Worm (Caenorhabditis elegans): ENCODE data around the gene CD4.1.

Gene CD4.1

DNA sequence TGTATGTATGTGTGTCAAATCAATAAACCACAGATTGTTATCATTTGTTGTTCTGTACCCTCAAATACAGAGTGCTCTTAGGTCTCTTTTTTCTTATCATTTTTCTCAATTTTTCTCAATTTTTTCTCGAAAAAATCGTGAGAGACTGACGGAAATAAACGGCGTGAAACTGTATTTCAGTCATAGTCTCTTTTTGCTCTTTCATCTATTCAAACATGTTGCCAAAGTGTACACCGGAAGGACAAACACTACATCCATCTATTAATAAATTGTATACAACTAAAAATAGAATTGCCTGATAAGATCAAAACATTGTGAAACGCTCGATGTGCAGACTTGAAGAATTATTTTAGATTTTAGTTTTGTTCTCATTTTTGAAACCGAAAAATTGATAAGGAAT, 28.1 kb downstream of the CD4.1 start:
- no peak for TF ChIP-seq hmg-1.1 (GFP tag; IDR thresholded peaks at IDR 0.05)
- peak; percentile 18 for TF ChIP-seq nhr-28 (tag; optimal IDR thresholded peaks at IDR 0.05)
- peak; percentile 6 for TF ChIP-seq nhr-6 (tag; optimal IDR thresholded peaks at IDR 0.05)
- no peak for TF ChIP-seq T20F7.1 (GFP tag; optimal IDR thresholded peaks at IDR 0.05)
- TF ChIP-seq nhr-77 (tag; optimal IDR thresholded peaks at IDR 0.05), result no peak
- TF ChIP-seq dve-1 (tag; optimal IDR thresholded peaks at IDR 0.05; ENCODE audit: insufficient read depth), result peak; percentile 32
- TF ChIP-seq daf-16 (GFP tag; optimal IDR thresholded peaks at IDR 0.05), result no peak
- TF ChIP-seq daf-16 (tag; optimal IDR thresholded peaks at IDR 0.05), result peak; percentile 66
- peak; percentile 28; the same call in 1 of the 2 replicates for TF ChIP-seq dmd-6 (GFP tag; IDR thresholded peaks at IDR 0.05)

DNA sequence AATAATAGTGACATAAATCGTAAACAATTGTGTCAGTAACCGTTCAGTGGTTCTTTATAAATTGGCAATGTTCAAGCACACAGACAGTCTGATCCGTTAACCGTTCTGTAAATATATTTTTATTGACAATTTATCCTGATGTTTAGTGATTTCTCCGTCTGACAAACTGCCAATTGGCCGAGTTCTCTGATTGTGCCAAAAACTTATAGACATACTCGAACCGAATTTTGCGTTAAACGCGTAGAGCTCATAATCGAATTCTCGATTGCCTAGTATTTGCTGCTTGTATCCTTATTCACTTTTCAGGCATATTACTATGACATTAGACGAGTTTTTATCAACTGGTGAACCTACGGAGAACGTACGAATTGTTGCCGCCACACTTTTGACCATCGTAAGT, 37.8 kb downstream of the CD4.1 start, which contains the start of gene srx-117:
srx-117 (plus strand) TSS at position 301 of the 400 bp plus-strand sequence.
- TF ChIP-seq F26F4.8 (GFP tag; conservative IDR thresholded peaks at IDR 0.05), result no peak
- no peak for TF ChIP-seq mes-2 (tag; optimal IDR thresholded peaks at IDR 0.05; ENCODE audit: poor library complexity, severe bottlenecking)
- TF ChIP-seq nhr-76 (tag; optimal IDR thresholded peaks at IDR 0.05), result no peak
- TF ChIP-seq R02D3.7 (tag; optimal IDR thresholded peaks at IDR 0.05), result no peak
- TF ChIP-seq F10B5.3 (tag; optimal IDR thresholded peaks at IDR 0.05), result no peak
- TF ChIP-seq fkh-10 (GFP tag; optimal IDR thresholded peaks at IDR 0.05), result no peak
- no peak for TF ChIP-seq tra-1 (GFP tag; IDR thresholded peaks at IDR 0.05)
- no peak for TF ChIP-seq nhr-25 (tag; optimal IDR thresholded peaks at IDR 0.05; ENCODE audit: borderline replicate concordance, insufficient read depth)
- TF ChIP-seq D1046.2 (GFP tag; IDR thresholded peaks at IDR 0.05), result no peak
- TF ChIP-seq Y75B8A.6 (GFP tag; IDR thresholded peaks at IDR 0.05), result no peak
- no peak for TF ChIP-seq lin-13 (GFP tag; optimal IDR thresholded peaks at IDR 0.05)
- no peak for TF ChIP-seq dmd-6 (GFP tag; IDR thresholded peaks at IDR 0.05)
- TF ChIP-seq tag-97 (GFP tag; IDR thresholded peaks at IDR 0.05), result no peak
- TF ChIP-seq lin-1 (GFP tag; IDR thresholded peaks at IDR 0.05), result no peak
- TF ChIP-seq ctbp-1 (GFP tag; IDR thresholded peaks at IDR 0.05), result no peak
- no peak for TF ChIP-seq zag-1 (tag; optimal IDR thresholded peaks at IDR 0.05)

DNA sequence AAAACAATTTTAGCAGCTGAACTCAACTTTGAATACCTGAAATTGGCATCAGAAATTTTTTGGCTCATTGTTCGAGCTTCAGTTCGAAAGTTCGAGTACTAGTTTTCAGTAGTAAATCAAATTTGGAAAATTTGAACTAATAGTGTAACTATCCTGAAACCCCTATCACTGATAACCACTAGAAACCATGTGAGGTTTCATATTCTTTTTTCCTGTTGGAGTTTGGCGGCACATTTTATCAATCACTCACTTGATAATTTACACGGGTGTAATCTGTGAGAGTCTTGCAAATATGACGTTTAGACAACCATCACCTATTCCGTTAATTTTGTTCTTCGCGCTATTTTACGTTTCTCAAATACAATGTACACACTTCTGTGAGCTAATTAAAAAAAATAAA, 41.0 kb downstream of the CD4.1 start, which contains the start of gene C14C11.4:
C14C11.4 (plus strand) TSS at position 252 of the 400 bp plus-strand sequence.
- peak; percentile 65 for TF ChIP-seq dmd-6 (GFP tag; IDR thresholded peaks at IDR 0.05)
- TF ChIP-seq nhr-28 (tag; optimal IDR thresholded peaks at IDR 0.05), result peak; percentile 75
- no peak for TF ChIP-seq gei-8 (GFP tag; optimal IDR thresholded peaks at IDR 0.05)
- TF ChIP-seq mdl-1 (tag; optimal IDR thresholded peaks at IDR 0.05), result peak in 1 of 2 experiments; percentile 4
- peak; percentile 77 for TF ChIP-seq pqm-1 (tag; optimal IDR thresholded peaks at IDR 0.05)
- TF ChIP-seq hmg-1.1 (GFP tag; IDR thresholded peaks at IDR 0.05), result no peak
- TF ChIP-seq daf-16 (GFP tag; optimal IDR thresholded peaks at IDR 0.05), result no peak
- TF ChIP-seq daf-16 (tag; optimal IDR thresholded peaks at IDR 0.05), result no peak
- TF ChIP-seq hlh-11 (tag; optimal IDR thresholded peaks at IDR 0.05), result peak; percentile 38
- peak; percentile 52 for TF ChIP-seq mxl-3 (GFP tag; optimal IDR thresholded peaks at IDR 0.05)
- TF ChIP-seq ceh-82 (tag; optimal IDR thresholded peaks at IDR 0.05), result no peak
- TF ChIP-seq ceh-44 (GFP tag; IDR thresholded peaks at IDR 0.05), result no peak

DNA sequence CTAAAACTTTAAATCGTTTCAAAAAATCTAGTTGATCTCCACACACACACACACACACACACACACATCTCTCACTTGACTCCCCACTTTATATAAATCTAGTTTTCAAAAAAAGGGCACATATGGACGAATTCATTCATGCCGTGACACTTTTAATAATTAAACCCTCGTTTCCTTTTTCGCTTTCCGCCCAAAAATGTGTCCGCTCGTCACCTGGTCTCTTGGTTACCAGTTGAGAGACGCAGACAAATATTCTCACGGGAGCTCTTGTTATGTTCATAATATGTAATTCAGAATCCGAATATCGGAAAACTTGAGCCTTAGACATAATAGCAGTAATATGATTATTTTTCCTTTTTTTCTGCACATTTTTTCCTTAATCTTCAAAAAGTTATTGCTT, 45.5 kb downstream of the CD4.1 start:
- no peak for TF ChIP-seq ceh-62 (tag; optimal IDR thresholded peaks at IDR 0.05)
- TF ChIP-seq Y48G9A.11 (GFP tag; IDR thresholded peaks at IDR 0.05), result no peak
- TF ChIP-seq snpc-1.2 (GFP tag; IDR thresholded peaks at IDR 0.05), result no peak
- no peak for TF ChIP-seq lin-29 (GFP tag; IDR thresholded peaks at IDR 0.05)
- TF ChIP-seq daf-8 (GFP tag; IDR thresholded peaks at IDR 0.05), result no peak
- no peak for TF ChIP-seq tra-1 (GFP tag; IDR thresholded peaks at IDR 0.05)
- TF ChIP-seq madf-5 (GFP tag; IDR thresholded peaks at IDR 0.05), result no peak
- TF ChIP-seq unc-39 (tag; optimal IDR thresholded peaks at IDR 0.05), result no peak
- no peak for TF ChIP-seq F26F4.8 (GFP tag; conservative IDR thresholded peaks at IDR 0.05)
- TF ChIP-seq nhr-28 (tag; optimal IDR thresholded peaks at IDR 0.05), result no peak
- TF ChIP-seq ZK337.2 (GFP tag; IDR thresholded peaks at IDR 0.05), result no peak
- TF ChIP-seq set-16 (GFP tag; IDR thresholded peaks at IDR 0.05), result no peak
- no peak for TF ChIP-seq zip-11 (GFP tag; IDR thresholded peaks at IDR 0.05)
- TF ChIP-seq dmd-6 (GFP tag; IDR thresholded peaks at IDR 0.05), result no peak
- TF ChIP-seq spr-1 (tag; optimal IDR thresholded peaks at IDR 0.05), result no peak
- no peak for TF ChIP-seq lsy-2 (tag; optimal IDR thresholded peaks at IDR 0.05)
- TF ChIP-seq D1046.2 (GFP tag; IDR thresholded peaks at IDR 0.05), result no peak

All from whole organism, L4 larva.